Worm (Caenorhabditis elegans): Measurements from ENCODE around the gene C16D9.4.

DNA sequence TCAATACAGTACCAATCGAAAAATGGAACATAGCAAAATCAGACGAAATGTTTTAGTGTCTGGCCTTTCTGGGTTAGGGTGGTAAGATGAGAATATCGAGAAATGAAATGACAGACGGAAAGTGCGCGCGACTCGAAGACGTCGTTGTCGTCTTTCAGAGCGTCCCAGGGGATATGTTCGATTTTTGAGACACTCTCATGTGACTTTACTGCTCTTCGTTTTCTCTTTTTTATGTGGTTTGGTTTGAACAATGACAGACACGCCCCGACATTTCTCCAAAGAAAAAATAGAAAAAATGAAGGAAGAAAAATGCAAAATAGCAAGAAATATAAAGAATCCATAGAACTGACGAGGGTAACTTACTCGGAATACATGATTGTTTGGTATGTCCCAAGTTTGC lies 32.2 kb downstream of the C16D9.4 start:
- TF ChIP-seq madf-2 (tag; optimal IDR thresholded peaks at IDR 0.05) (no peak), elt-2 (tag; optimal IDR thresholded peaks at IDR 0.05) (no peak), syd-9 (tag; optimal IDR thresholded peaks at IDR 0.05) (no peak)

Measured in whole organism, late embryonic.